Worm (Caenorhabditis elegans) whole organism, L2 larva: Measurements from ENCODE around the gene F28E10.4.

Experiments used
- Y55F3AM.14 ChIP-seq: fragments of 200-800 bp; sonication (Bioruptor generic); optimal IDR thresholded peaks from 2 replicates; lab custom pipeline; 2018; ENCODE audit warnings: mild to moderate bottlenecking, missing genetic modification characterization, missing compliant biosample characterization
- aly-2 ChIP-seq: fragments of 150-350 bp; optimal IDR thresholded peaks from 2 replicates; lab custom pipeline; 2014; ENCODE audit warnings: missing biosample characterization, missing genetic modification characterization
- ceh-82 ChIP-seq: fragments of 150-350 bp; optimal IDR thresholded peaks from 2 replicates; lab custom pipeline; 2014; ENCODE audit warnings: missing biosample characterization, missing genetic modification characterization
- lin-39 ChIP-seq: fragments of 150-350 bp; optimal IDR thresholded peaks from 2 replicates; lab custom pipeline; 2014; ENCODE audit warnings: missing biosample characterization, missing genetic modification reagents, missing genetic modification characterization
- peb-1 ChIP-seq: fragments of 150-350 bp; optimal IDR thresholded peaks from 2 replicates; lab custom pipeline; 2014; ENCODE audit warnings: missing biosample characterization, missing genetic modification characterization
- ztf-11 ChIP-seq: sonication (generic microtip); optimal IDR thresholded peaks from 2 replicates; lab custom pipeline; 2017; ENCODE audit warnings: missing biosample characterization, missing genetic modification characterization
- ztf-4 ChIP-seq: fragments of 150-350 bp; optimal IDR thresholded peaks from 2 replicates; lab custom pipeline; 2014; ENCODE audit warnings: missing biosample characterization, missing genetic modification characterization

ce11 chrIV:4542972-4543371, 24.3 kb downstream of the F28E10.4 start:
- TF ChIP-seq ceh-82 = no peak
- TF ChIP-seq aly-2 (tag; lab: Kevin White, UChicago) = no peak
- no peak for TF ChIP-seq ztf-11 (tag; lab: Kevin White, UChicago)
- no peak for TF ChIP-seq ztf-4 (tag; lab: Kevin White, UChicago)
- no peak for TF ChIP-seq Y55F3AM.14 (GFP tag; lab: Kevin White, UChicago)
- no peak for TF ChIP-seq peb-1 (tag; lab: Kevin White, UChicago)
- TF ChIP-seq lin-39 (tag; lab: Kevin White, UChicago) = no peak
